Fruit fly (Drosophila melanogaster) whole organism, embryonic: Measurements from ENCODE around the gene BomBc3.

ENCODE experiments used
- Ada2b ChIP-seq: fragments of 200-800 bp; sonication (Bioruptor generic); IDR thresholded peaks from 2 replicates; pipeline ENCODE4 v1.3.6; 2022; ENCODE audit warnings: missing biosample characterization, missing genetic modification characterization
- Atf3 ChIP-seq: fragments of 200-800 bp; sonication (Bioruptor generic); optimal IDR thresholded peaks from 3 replicates; lab custom pipeline; 2016; ENCODE audit warnings: missing biosample characterization, missing genetic modification characterization
- Bdp1 ChIP-seq: fragments of 200-800 bp; sonication (Bioruptor generic); optimal IDR thresholded peaks from 3 replicates; lab custom pipeline; 2016; ENCODE audit warnings: missing biosample characterization, missing genetic modification characterization
- CG10209 ChIP-seq: fragments of 200-800 bp; sonication (Bioruptor generic); optimal IDR thresholded peaks from 3 replicates; lab custom pipeline; 2017; ENCODE audit warnings: missing biosample characterization, mild to moderate bottlenecking, missing genetic modification characterization, missing genetic modification reagents
- CG10274 ChIP-seq: fragments of 200-800 bp; sonication (Bioruptor generic); optimal IDR thresholded peaks from 3 replicates; lab custom pipeline; 2017; ENCODE audit warnings: missing biosample characterization, mild to moderate bottlenecking, missing genetic modification characterization
- CG10462 ChIP-seq: fragments of 200-800 bp; sonication (Bioruptor generic); optimal IDR thresholded peaks from 2 replicates; lab custom pipeline; 2016; ENCODE audit warnings: missing biosample characterization, missing genetic modification characterization
- CG11247 ChIP-seq: fragments of 200-800 bp; sonication (Bioruptor generic); IDR thresholded peaks from 2 replicates; pipeline ENCODE4 v1.3.6; 2022; ENCODE audit warnings: missing biosample characterization, missing genetic modification characterization
- CG12155 ChIP-seq: fragments of 200-800 bp; sonication (Bioruptor generic); optimal IDR thresholded peaks from 3 replicates; lab custom pipeline; 2016; ENCODE audit warnings: missing biosample characterization, missing genetic modification characterization
- CG12236 ChIP-seq: fragments of 200-800 bp; sonication (Bioruptor generic); optimal IDR thresholded peaks from 2 replicates; lab custom pipeline; 2016; ENCODE audit warnings: missing biosample characterization, missing genetic modification characterization
- CG13894 ChIP-seq: fragments of 200-800 bp; sonication (Bioruptor generic); optimal IDR thresholded peaks from 3 replicates; lab custom pipeline; 2018; ENCODE audit warnings: missing biosample characterization, mild to moderate bottlenecking, missing genetic modification characterization, moderate library complexity
- CG14050 ChIP-seq: fragments of 200-800 bp; sonication (Bioruptor generic); IDR thresholded peaks from 3 replicates; pipeline ENCODE4 v1.3.6; 2022; ENCODE audit warnings: missing biosample characterization, missing genetic modification characterization
- CG15073 ChIP-seq: fragments of 200-800 bp; sonication (Bioruptor generic); optimal IDR thresholded peaks from 2 replicates; lab custom pipeline; 2016; ENCODE audit warnings: missing biosample characterization, missing genetic modification characterization
- CG1832 ChIP-seq: fragments of 200-800 bp; sonication (Bioruptor generic); optimal IDR thresholded peaks from 2 replicates; lab custom pipeline; 2017; ENCODE audit warnings: missing biosample characterization, mild to moderate bottlenecking, missing genetic modification characterization, inconsistent platforms
- CG2116 ChIP-seq: fragments of 200-800 bp; sonication (Bioruptor generic); optimal IDR thresholded peaks from 3 replicates; lab custom pipeline; 2018; ENCODE audit warnings: missing biosample characterization, mild to moderate bottlenecking, missing genetic modification characterization
- CG2199 ChIP-seq: fragments of 200-800 bp; sonication (Bioruptor generic); IDR thresholded peaks from 3 replicates; pipeline ENCODE4 v1.3.6; 2022; ENCODE audit warnings: missing biosample characterization, missing genetic modification characterization
- CG30431 ChIP-seq: fragments of 200-800 bp; sonication (Bioruptor generic); optimal IDR thresholded peaks from 2 replicates; lab custom pipeline; 2017; ENCODE audit warnings: missing biosample characterization, missing genetic modification characterization
- CG34422 ChIP-seq: fragments of 200-800 bp; sonication (Bioruptor generic); IDR thresholded peaks from 3 replicates; pipeline ENCODE4 v1.3.6; 2022; ENCODE audit warnings: missing biosample characterization, missing genetic modification characterization
- CG3847 ChIP-seq: fragments of 200-800 bp; sonication (Bioruptor generic); IDR thresholded peaks from 2 replicates; pipeline ENCODE4 v1.3.6; 2022; ENCODE audit warnings: missing biosample characterization, missing genetic modification characterization
- CG3995 ChIP-seq: fragments of 200-800 bp; sonication (Bioruptor generic); optimal IDR thresholded peaks from 3 replicates; lab custom pipeline; 2016; ENCODE audit warnings: missing biosample characterization, missing genetic modification characterization
- CG4328 ChIP-seq: fragments of 200-800 bp; sonication (Bioruptor generic); optimal IDR thresholded peaks from 3 replicates; lab custom pipeline; 2017; ENCODE audit warnings: missing biosample characterization, missing genetic modification reagents, missing genetic modification characterization
- CG5953 ChIP-seq: fragments of 200-800 bp; sonication (Bioruptor generic); IDR thresholded peaks from 2 replicates; pipeline ENCODE4 v1.3.6; 2022; ENCODE audit warnings: missing biosample characterization, missing genetic modification characterization
- CG6272 ChIP-seq: fragments of 200-800 bp; sonication (Bioruptor generic); IDR thresholded peaks from 2 replicates; pipeline ENCODE4 v1.3.6; 2022; ENCODE audit warnings: missing biosample characterization, missing genetic modification characterization
- CG7357 ChIP-seq: fragments of 200-800 bp; sonication (Bioruptor generic); IDR thresholded peaks from 3 replicates; pipeline ENCODE4 v1.3.6; 2022; ENCODE audit warnings: missing biosample characterization, missing genetic modification characterization
- CG7372 ChIP-seq: fragments of 200-800 bp; sonication (Bioruptor generic); IDR thresholded peaks from 2 replicates; pipeline ENCODE4 v1.3.6; 2022; ENCODE audit warnings: missing biosample characterization, missing genetic modification characterization
- CG8089 ChIP-seq: fragments of 200-800 bp; sonication (Bioruptor generic); optimal IDR thresholded peaks from 3 replicates; lab custom pipeline; 2016; ENCODE audit warnings: missing biosample characterization, missing genetic modification characterization
- CG8478 ChIP-seq: fragments of >200 bp; optimal IDR thresholded peaks from 2 replicates; lab custom pipeline; 2018
- Dad ChIP-seq: fragments of 200-800 bp; sonication (Bioruptor generic); optimal IDR thresholded peaks from 3 replicates; lab custom pipeline; 2016; ENCODE audit warnings: missing biosample characterization, missing genetic modification characterization
- Doc3 ChIP-seq: fragments of 200-800 bp; sonication (Bioruptor generic); IDR thresholded peaks from 3 replicates; pipeline ENCODE4 v1.3.6; 2022; ENCODE audit warnings: missing biosample characterization, missing genetic modification characterization; ENCODE audit not compliant: partially characterized antibody
- E2f1 ChIP-seq: fragments of 200-800 bp; sonication (Bioruptor generic); IDR thresholded peaks from 2 replicates; pipeline ENCODE4 v1.3.6; 2022; ENCODE audit warnings: missing biosample characterization, missing genetic modification characterization
- Ets97D ChIP-seq: fragments of 200-800 bp; sonication (Bioruptor generic); optimal IDR thresholded peaks from 3 replicates; lab custom pipeline; 2016; ENCODE audit warnings: missing biosample characterization, missing genetic modification characterization
- GATAe ChIP-seq: fragments of 200-800 bp; sonication (Bioruptor generic); conservative IDR thresholded peaks from 2 replicates; pipeline ENCODE4 v1.3.6; 2022; ENCODE audit warnings: missing biosample characterization, missing genetic modification characterization
- Hey ChIP-seq: fragments of 200-800 bp; sonication (Bioruptor generic); optimal IDR thresholded peaks from 3 replicates; lab custom pipeline; 2018; ENCODE audit warnings: missing biosample characterization, mild to moderate bottlenecking, missing genetic modification characterization
- ara ChIP-seq: fragments of 200-800 bp; sonication (Bioruptor generic); IDR thresholded peaks from 2 replicates; pipeline ENCODE4 v1.3.6; 2022; ENCODE audit warnings: missing biosample characterization, missing genetic modification characterization
- fd102C ChIP-seq: fragments of 200-800 bp; sonication (Bioruptor generic); optimal IDR thresholded peaks from 2 replicates; lab custom pipeline; 2018; ENCODE audit warnings: missing biosample characterization, mild to moderate bottlenecking, missing genetic modification characterization, moderate library complexity
- fd96Cb ChIP-seq: fragments of 200-800 bp; sonication (Bioruptor generic); optimal IDR thresholded peaks from 2 replicates; lab custom pipeline; 2018; ENCODE audit warnings: missing biosample characterization, mild to moderate bottlenecking, missing genetic modification characterization, moderate library complexity
- her ChIP-seq: fragments of 200-800 bp; sonication (Bioruptor generic); optimal IDR thresholded peaks from 2 replicates; lab custom pipeline; 2016; ENCODE audit warnings: missing biosample characterization, missing genetic modification characterization
- lilli ChIP-seq: fragments of 200-800 bp; sonication (Bioruptor generic); optimal IDR thresholded peaks from 3 replicates; lab custom pipeline; 2016; ENCODE audit warnings: missing biosample characterization, missing genetic modification characterization
- maf-S ChIP-seq: fragments of 200-800 bp; sonication (Bioruptor generic); optimal IDR thresholded peaks from 2 replicates; lab custom pipeline; 2016; ENCODE audit warnings: missing biosample characterization, missing genetic modification characterization
- mirr ChIP-seq: fragments of 200-800 bp; sonication (Bioruptor generic); optimal IDR thresholded peaks from 3 replicates; lab custom pipeline; 2018; ENCODE audit warnings: missing biosample characterization, mild to moderate bottlenecking, missing genetic modification characterization
- odd ChIP-seq: fragments of 200-800 bp; sonication (Bioruptor generic); optimal IDR thresholded peaks from 2 replicates; lab custom pipeline; 2017; ENCODE audit warnings: missing biosample characterization, mild to moderate bottlenecking, missing genetic modification characterization
- pum ChIP-seq: fragments of 200-800 bp; sonication (Bioruptor generic); optimal IDR thresholded peaks from 2 replicates; lab custom pipeline; 2016; ENCODE audit warnings: missing biosample characterization, missing genetic modification characterization
- slbo ChIP-seq: fragments of 200-800 bp; sonication (Bioruptor generic); IDR thresholded peaks from 2 replicates; pipeline ENCODE4 v1.3.6; 2022; ENCODE audit warnings: missing biosample characterization, missing genetic modification characterization
- sr ChIP-seq: fragments of 200-800 bp; sonication (Bioruptor generic); IDR thresholded peaks from 3 replicates; pipeline ENCODE4 v1.3.6; 2022; ENCODE audit warnings: missing biosample characterization, missing genetic modification characterization
- stc ChIP-seq: fragments of 200-800 bp; sonication (Bioruptor generic); IDR thresholded peaks from 2 replicates; pipeline ENCODE4 v1.3.6; 2022; ENCODE audit warnings: missing biosample characterization, missing genetic modification characterization
- tgo ChIP-seq: fragments of 200-800 bp; sonication (Bioruptor generic); IDR thresholded peaks from 3 replicates; pipeline ENCODE4 v1.3.6; 2022; ENCODE audit warnings: missing biosample characterization, missing genetic modification characterization
- tio ChIP-seq: fragments of 200-800 bp; sonication (Bioruptor generic); optimal IDR thresholded peaks from 2 replicates; lab custom pipeline; 2017; ENCODE audit warnings: missing biosample characterization, missing genetic modification characterization, inconsistent platforms
- tup ChIP-seq: fragments of 200-800 bp; sonication (Bioruptor generic); optimal IDR thresholded peaks from 2 replicates; lab custom pipeline; 2016; ENCODE audit warnings: missing biosample characterization, mild to moderate bottlenecking, missing genetic modification characterization, moderate library complexity
- vnd ChIP-seq: fragments of 200-800 bp; sonication (Bioruptor generic); IDR thresholded peaks from 3 replicates; pipeline ENCODE4 v1.3.6; 2022; ENCODE audit warnings: missing biosample characterization, missing genetic modification characterization; ENCODE audit not compliant: partially characterized antibody
- vvl ChIP-seq: fragments of 200-800 bp; sonication (Bioruptor generic); IDR thresholded peaks from 2 replicates; pipeline ENCODE4 v1.3.6; 2022; ENCODE audit warnings: missing biosample characterization, missing genetic modification characterization
- wor ChIP-seq: fragments of 200-800 bp; sonication (Bioruptor generic); IDR thresholded peaks from 2 replicates; pipeline ENCODE4 v1.3.6; 2022; ENCODE audit warnings: missing biosample characterization, missing genetic modification characterization
- z ChIP-seq: fragments of 200-800 bp; sonication (Bioruptor generic); IDR thresholded peaks from 3 replicates; pipeline ENCODE4 v1.3.6; 2022; ENCODE audit warnings: missing biosample characterization, missing genetic modification characterization

BomBc3 gene

DNA sequence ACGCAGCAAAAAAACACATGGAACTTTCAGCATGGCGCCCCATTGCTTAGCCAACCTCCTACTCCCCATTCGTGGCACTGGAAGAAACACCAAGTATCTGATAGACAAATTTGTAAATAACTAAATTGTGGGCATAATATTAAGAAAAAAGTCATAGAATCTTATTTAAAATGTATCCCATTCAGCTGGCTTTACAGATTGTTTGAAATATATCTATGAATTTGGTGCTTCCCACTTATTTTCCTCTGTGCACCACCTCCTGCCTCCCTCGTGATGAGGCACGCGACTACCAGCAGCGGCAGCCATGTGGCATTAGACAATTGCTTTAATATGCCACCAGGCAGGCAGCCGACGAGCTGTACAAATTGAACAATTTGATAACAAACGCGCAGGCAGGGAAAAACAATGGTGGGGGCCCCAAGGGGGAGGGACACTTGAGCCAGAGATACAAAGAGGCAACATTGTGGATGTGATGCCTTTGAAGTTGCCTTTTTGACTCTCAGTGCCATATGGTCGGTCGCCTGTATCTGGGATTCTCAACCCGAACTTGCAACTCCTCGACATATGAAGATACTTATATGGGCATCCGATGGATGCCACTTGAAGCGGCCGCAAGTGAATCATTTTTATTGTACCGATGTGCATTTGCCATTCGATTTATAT, 37.6 kb upstream of the BomBc3 start (continued):
- TF ChIP-seq fd96Cb (tag; lab: Kevin White, UChicago) (peak; percentile 83), CG12155 (GFP tag; lab: Kevin White, UChicago) (peak; percentile 66), Hey (tag; lab: Kevin White, UChicago) (peak; percentile 82), CG7357 (peak; percentile 50; the same call in 2 of the 3 replicates), sr (GFP tag; lab: Robert Waterston, UW) (no peak; the same call in 2 of the 3 replicates), CG12236 (peak; percentile 66), ara (GFP tag; lab: Robert Waterston, UW) (peak; percentile 74; the same call in 1 of the 2 replicates), CG15073 (GFP tag; lab: Kevin White, UChicago) (no peak), Bdp1 (GFP tag; lab: Kevin White, UChicago) (peak; percentile 52), z (no peak), GATAe (GFP tag; lab: Robert Waterston, UW) (peak; percentile 46; the same call in 1 of the 2 replicates), CG8089 (peak; percentile 53), vnd (GFP tag; lab: Robert Waterston, UW) (no peak), Dad (GFP tag; lab: Kevin White, UChicago) (peak; percentile 28), CG1832 (GFP tag; lab: Kevin White, UChicago) (no peak), CG2116 (GFP tag; lab: Kevin White, UChicago) (peak; percentile 41), odd (peak; percentile 68), E2f1 (GFP tag; lab: Robert Waterston, UW) (peak; percentile 82), CG10462 (GFP tag; lab: Kevin White, UChicago) (peak; percentile 56), tup (GFP tag; lab: Kevin White, UChicago) (peak; percentile 73), her (GFP tag; lab: Kevin White, UChicago) (peak; percentile 69), slbo (GFP tag; lab: Robert Waterston, UW) (peak; percentile 84), CG2199 (GFP tag; lab: Robert Waterston, UW) (no peak; the same call in 2 of the 3 replicates), CG3995 (GFP tag; lab: Kevin White, UChicago) (no peak), lilli (GFP tag; lab: Kevin White, UChicago) (peak; percentile 76), CG7372 (GFP tag; lab: Robert Waterston, UW) (no peak), mirr (no peak), CG8478 (lab: Kevin White, UChicago) (no peak), CG11247 (GFP tag; lab: Robert Waterston, UW) (peak; percentile 66), Ada2b (peak; percentile 83), tio (GFP tag; lab: Kevin White, UChicago) (peak; percentile 74), CG3847 (peak; percentile 77), tgo (peak; percentile 85), Doc3 (GFP tag; lab: Robert Waterston, UW) (no peak), CG13894 (tag; lab: Kevin White, UChicago) (peak; percentile 71), fd102C (no peak), CG30431 (GFP tag; lab: Kevin White, UChicago) (peak; percentile 63), wor (GFP tag; lab: Robert Waterston, UW) (peak; percentile 70), CG5953 (GFP tag; lab: Robert Waterston, UW) (peak; percentile 79), Atf3 (peak; percentile 60), CG10274 (GFP tag; lab: Kevin White, UChicago) (peak; percentile 45), CG34422 (GFP tag; lab: Robert Waterston, UW) (peak; percentile 77), CG6272 (peak; percentile 66), CG4328 (GFP tag; lab: Kevin White, UChicago) (peak; percentile 40), CG10209 (GFP tag; lab: Kevin White, UChicago) (peak; percentile 75), Ets97D (no peak), maf-S (GFP tag; lab: Kevin White, UChicago) (peak; percentile 77), vvl (peak; percentile 89), CG14050 (GFP tag; lab: Robert Waterston, UW) (peak; percentile 77), stc (GFP tag; lab: Robert Waterston, UW) (peak; percentile 75), pum (peak; percentile 68)
